Worm (Caenorhabditis elegans): ENCODE results near the gene fbxa-78.

DNA sequence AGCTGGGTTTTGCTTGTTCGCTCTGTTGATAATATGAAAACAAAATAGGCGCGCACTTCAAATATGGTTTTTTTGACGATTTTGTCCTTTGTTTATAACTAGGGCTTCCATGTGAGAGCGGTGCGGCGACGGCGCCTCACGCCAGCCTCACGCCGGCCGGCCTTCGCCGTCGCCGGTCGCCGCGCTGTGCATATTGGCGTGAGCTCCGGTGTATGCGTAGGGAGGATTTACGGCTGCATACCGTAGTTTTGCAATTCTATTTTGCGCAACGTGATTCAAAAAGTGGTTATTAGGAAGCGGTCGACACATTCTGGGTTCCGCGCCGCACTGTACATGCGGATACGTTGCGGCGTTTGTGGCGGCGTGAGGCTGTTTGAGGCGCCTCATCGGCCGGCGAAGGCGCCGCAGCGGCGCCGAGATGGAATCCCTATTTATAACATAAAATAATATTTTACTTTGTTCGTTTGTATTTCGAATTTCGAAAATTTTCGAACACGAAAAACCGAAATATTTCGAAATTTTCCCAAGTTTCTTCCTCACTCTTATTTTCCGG is 44.1 kb downstream of the fbxa-78 start:
- TF ChIP-seq unc-62 (GFP tag; optimal IDR thresholded peaks at IDR 0.05) = no peak
- TF ChIP-seq elt-3 (tag; optimal IDR thresholded peaks at IDR 0.05) = no peak
- TF ChIP-seq snpc-4 (tag; optimal IDR thresholded peaks at IDR 0.05) = no peak
- no peak for TF ChIP-seq nhr-237 (tag; optimal IDR thresholded peaks at IDR 0.05)
- no peak for TF ChIP-seq sem-2 (GFP tag; optimal IDR thresholded peaks at IDR 0.05)
- no peak for TF ChIP-seq nhr-28 (tag; optimal IDR thresholded peaks at IDR 0.05)
- no peak for TF ChIP-seq pha-4 (tag; optimal IDR thresholded peaks at IDR 0.05)
- no peak for TF ChIP-seq nhr-2 (tag; optimal IDR thresholded peaks at IDR 0.05)
- no peak for TF ChIP-seq nhr-76 (tag; optimal IDR thresholded peaks at IDR 0.05)
- TF ChIP-seq nhr-12 (tag; optimal IDR thresholded peaks at IDR 0.05) = no peak
- no peak for TF ChIP-seq ceh-83 (GFP tag; optimal IDR thresholded peaks at IDR 0.05)
- no peak for TF ChIP-seq ztf-11 (tag; optimal IDR thresholded peaks at IDR 0.05)
- TF ChIP-seq blmp-1 (tag; optimal IDR thresholded peaks at IDR 0.05) = no peak

Data from whole organism, mixed stage, embryonic.